Fruit fly (Drosophila melanogaster) S2 (cell line): ENCODE data around the gene mus304.

ENCODE experiments used
- CG8478 ChIP-seq: fragments of >200 bp; optimal IDR thresholded peaks from 2 replicates; lab custom pipeline; 2018
- CTCF ChIP-seq, 2 experiments: fragments of >200 bp; optimal IDR thresholded peaks; 2 replicates each; lab custom pipeline; 2018

- TF ChIP-seq CTCF (optimal IDR thresholded peaks at IDR 0.05; lab: Kevin White, UChicago): no peak
- TF ChIP-seq CG8478: no peak
These were observed 33.8 kb upstream of the mus304 start for dm6 chr3L:18075853-18076252.
